Fruit fly (Drosophila melanogaster) whole organism, embryonic: ENCODE measurements around the gene IleRS-m.

ENCODE experiments used
- Abd-B ChIP-seq: fragments of 200-800 bp; sonication (Bioruptor generic); optimal IDR thresholded peaks from 2 replicates; lab custom pipeline; 2018; ENCODE audit warnings: missing biosample characterization, mild to moderate bottlenecking, missing genetic modification characterization, moderate library complexity
- Blimp-1 ChIP-seq: fragments of 200-800 bp; sonication (Bioruptor generic); optimal IDR thresholded peaks from 3 replicates; lab custom pipeline; 2018; ENCODE audit warnings: missing biosample characterization, missing genetic modification characterization, mild to moderate bottlenecking, moderate library complexity, missing genetic modification reagents
- CG11093 ChIP-seq: fragments of 200-800 bp; sonication (Bioruptor generic); IDR thresholded peaks from 3 replicates; pipeline ENCODE4 v1.3.6; 2022; ENCODE audit warnings: missing biosample characterization, missing genetic modification characterization
- CG11456 ChIP-seq: fragments of 200-800 bp; sonication (Bioruptor generic); IDR thresholded peaks from 3 replicates; pipeline ENCODE4 v1.3.6; 2022; ENCODE audit warnings: missing biosample characterization, missing genetic modification characterization
- CG12744 ChIP-seq: fragments of 200-800 bp; sonication (Bioruptor generic); optimal IDR thresholded peaks from 2 replicates; lab custom pipeline; 2016; ENCODE audit warnings: missing biosample characterization, missing genetic modification characterization
- CG13287 ChIP-seq: fragments of 200-800 bp; sonication (Bioruptor generic); IDR thresholded peaks from 2 replicates; pipeline ENCODE4 v1.3.6; 2022; ENCODE audit warnings: missing biosample characterization, missing genetic modification characterization; ENCODE audit not compliant: partially characterized antibody
- CG14860 ChIP-seq: fragments of 200-800 bp; sonication (Bioruptor generic); IDR thresholded peaks from 3 replicates; pipeline ENCODE4 v1.3.6; 2022; ENCODE audit warnings: missing biosample characterization, missing genetic modification characterization; ENCODE audit not compliant: partially characterized antibody
- CG2129 ChIP-seq: fragments of 200-800 bp; sonication (Bioruptor generic); IDR thresholded peaks from 2 replicates; pipeline ENCODE4 v1.3.6; 2022; ENCODE audit warnings: missing biosample characterization, missing genetic modification characterization; ENCODE audit not compliant: partially characterized antibody
- CG2199 ChIP-seq: fragments of 200-800 bp; sonication (Bioruptor generic); IDR thresholded peaks from 3 replicates; pipeline ENCODE4 v1.3.6; 2022; ENCODE audit warnings: missing biosample characterization, missing genetic modification characterization
- CG30020 ChIP-seq: fragments of 200-800 bp; optimal IDR thresholded peaks from 2 replicates; lab custom pipeline; 2019; ENCODE audit warnings: missing biosample characterization, mild to moderate bottlenecking, missing genetic modification characterization, moderate library complexity
- CG31365 ChIP-seq: fragments of 200-800 bp; sonication (Bioruptor generic); optimal IDR thresholded peaks from 2 replicates; lab custom pipeline; 2018; ENCODE audit warnings: missing biosample characterization, mild to moderate bottlenecking, missing genetic modification characterization
- CG3163 ChIP-seq: fragments of 200-800 bp; sonication (Bioruptor generic); optimal IDR thresholded peaks from 3 replicates; lab custom pipeline; 2016; ENCODE audit warnings: missing biosample characterization, missing genetic modification characterization
- CG3281 ChIP-seq: fragments of 200-800 bp; sonication (Bioruptor generic); optimal IDR thresholded peaks from 3 replicates; lab custom pipeline; 2017; ENCODE audit warnings: missing biosample characterization, mild to moderate bottlenecking, missing genetic modification characterization
- CG4424 ChIP-seq: fragments of 200-800 bp; sonication (Bioruptor generic); optimal IDR thresholded peaks from 3 replicates; lab custom pipeline; 2016; ENCODE audit warnings: missing biosample characterization, missing genetic modification characterization
- CG4617 ChIP-seq: fragments of 200-800 bp; sonication (Bioruptor generic); optimal IDR thresholded peaks from 3 replicates; lab custom pipeline; 2016; ENCODE audit warnings: missing biosample characterization, missing genetic modification characterization, borderline replicate concordance
- CG6272 ChIP-seq: fragments of 200-800 bp; sonication (Bioruptor generic); IDR thresholded peaks from 2 replicates; pipeline ENCODE4 v1.3.6; 2022; ENCODE audit warnings: missing biosample characterization, missing genetic modification characterization
- CG7745 ChIP-seq: fragments of 200-800 bp; sonication (Bioruptor generic); optimal IDR thresholded peaks from 2 replicates; lab custom pipeline; 2018; ENCODE audit warnings: missing biosample characterization, mild to moderate bottlenecking, missing genetic modification characterization, moderate library complexity
- CG7987 ChIP-seq: fragments of 200-800 bp; sonication (Bioruptor generic); optimal IDR thresholded peaks from 2 replicates; lab custom pipeline; 2018; ENCODE audit warnings: missing biosample characterization, mild to moderate bottlenecking, missing genetic modification characterization, moderate library complexity
- CHES-1-like ChIP-seq: fragments of 200-800 bp; sonication (Bioruptor generic); optimal IDR thresholded peaks from 2 replicates; lab custom pipeline; 2016; ENCODE audit warnings: missing biosample characterization, missing genetic modification characterization
- H15 ChIP-seq: fragments of 200-800 bp; sonication (Bioruptor generic); IDR thresholded peaks from 3 replicates; pipeline ENCODE4 v1.3.6; 2022; ENCODE audit warnings: missing biosample characterization, missing genetic modification characterization
- HLHmδ ChIP-seq: fragments of 200-800 bp; sonication (Bioruptor generic); optimal IDR thresholded peaks from 2 replicates; lab custom pipeline; 2018; ENCODE audit warnings: missing biosample characterization, mild to moderate bottlenecking, missing genetic modification characterization, moderate library complexity
- HmgZ ChIP-seq: fragments of 200-800 bp; sonication (Bioruptor generic); optimal IDR thresholded peaks from 2 replicates; lab custom pipeline; 2018; ENCODE audit warnings: missing biosample characterization, mild to moderate bottlenecking, missing genetic modification characterization
- Hr3 ChIP-seq: fragments of 200-800 bp; sonication (Bioruptor generic); optimal IDR thresholded peaks from 3 replicates; lab custom pipeline; 2016; ENCODE audit warnings: missing biosample characterization, missing genetic modification characterization
- Hr39 ChIP-seq: fragments of >200 bp; optimal IDR thresholded peaks from 2 replicates; lab custom pipeline; 2017
- MBD-R2 ChIP-seq: fragments of 200-800 bp; sonication (Bioruptor generic); IDR thresholded peaks from 2 replicates; pipeline ENCODE4 v1.3.6; 2022; ENCODE audit warnings: missing biosample characterization, missing genetic modification characterization
- Myb ChIP-seq: fragments of 200-800 bp; sonication (Bioruptor generic); optimal IDR thresholded peaks from 2 replicates; lab custom pipeline; 2016; ENCODE audit warnings: missing biosample characterization, missing genetic modification characterization
- Poxn ChIP-seq: fragments of 200-800 bp; sonication (Bioruptor generic); IDR thresholded peaks from 2 replicates; pipeline ENCODE4 v1.3.6; 2022; ENCODE audit warnings: missing biosample characterization, missing genetic modification characterization
- Ravus ChIP-seq: fragments of 200-800 bp; sonication (Bioruptor generic); IDR thresholded peaks from 2 replicates; pipeline ENCODE4 v1.3.6; 2022; ENCODE audit warnings: missing biosample characterization, missing genetic modification characterization
- Sry-δ ChIP-seq: fragments of 200-800 bp; sonication (Bioruptor generic); optimal IDR thresholded peaks from 2 replicates; lab custom pipeline; 2016; ENCODE audit warnings: missing biosample characterization, missing genetic modification characterization
- Xbp1 ChIP-seq: fragments of 200-800 bp; sonication (Bioruptor generic); optimal IDR thresholded peaks from 3 replicates; lab custom pipeline; 2016; ENCODE audit warnings: missing biosample characterization, mild to moderate bottlenecking, missing genetic modification characterization
- aop ChIP-seq: fragments of 200-800 bp; sonication (Bioruptor generic); IDR thresholded peaks from 2 replicates; pipeline ENCODE4 v1.3.6; 2022; ENCODE audit warnings: missing biosample characterization, missing genetic modification characterization
- az2 ChIP-seq: fragments of 200-800 bp; sonication (Bioruptor generic); optimal IDR thresholded peaks from 3 replicates; lab custom pipeline; 2016; ENCODE audit warnings: missing biosample characterization, missing genetic modification characterization
- dpn ChIP-seq, 2 experiments: fragments of 200-800 bp; sonication (Bioruptor generic); optimal IDR thresholded peaks; 3 replicates each; lab custom pipeline; 2016; ENCODE audit warnings: missing biosample characterization in 2 of 2, missing genetic modification characterization in 2 of 2
- gce ChIP-seq: fragments of 200-800 bp; sonication (Bioruptor generic); IDR thresholded peaks from 3 replicates; pipeline ENCODE4 v1.3.6; 2022; ENCODE audit warnings: missing biosample characterization, missing genetic modification characterization
- grn ChIP-seq: fragments of 200-800 bp; sonication (Bioruptor generic); optimal IDR thresholded peaks from 3 replicates; lab custom pipeline; 2017; ENCODE audit warnings: missing biosample characterization, missing genetic modification characterization
- gsb ChIP-seq: fragments of 200-800 bp; sonication (Bioruptor generic); IDR thresholded peaks from 2 replicates; pipeline ENCODE4 v1.3.6; 2022; ENCODE audit warnings: missing biosample characterization, missing genetic modification characterization
- kah ChIP-seq: fragments of 200-800 bp; sonication (Bioruptor generic); optimal IDR thresholded peaks from 2 replicates; lab custom pipeline; 2018; ENCODE audit warnings: missing biosample characterization, mild to moderate bottlenecking, missing genetic modification characterization
- ken ChIP-seq: fragments of 200-800 bp; sonication (Bioruptor generic); IDR thresholded peaks from 3 replicates; pipeline ENCODE4 v1.3.6; 2022; ENCODE audit warnings: missing biosample characterization, missing genetic modification characterization
- lbe ChIP-seq: fragments of 200-800 bp; sonication (Bioruptor generic); optimal IDR thresholded peaks from 2 replicates; lab custom pipeline; 2016; ENCODE audit warnings: missing biosample characterization, mild to moderate bottlenecking, missing genetic modification characterization
- lov ChIP-seq, 2 experiments: fragments of 200-800 bp in 1 of 2; fragments of >200 bp in 1 of 2; sonication (Bioruptor generic) in 1 of 2; IDR thresholded peaks in 1 of 2; optimal IDR thresholded peaks in 1 of 2; 2 replicates in 1 of 2; 3 replicates in 1 of 2; pipeline versions ENCODE4 v1.3.6 to Lab custom; 2017 to 2022; ENCODE audit warnings: missing biosample characterization in 1 of 2, missing genetic modification characterization in 1 of 2
- onecut ChIP-seq: fragments of 200-800 bp; sonication (Bioruptor generic); IDR thresholded peaks from 2 replicates; pipeline ENCODE4 v1.3.6; 2022; ENCODE audit warnings: missing biosample characterization, missing genetic modification characterization
- pros ChIP-seq: fragments of 200-800 bp; sonication (Bioruptor generic); optimal IDR thresholded peaks from 3 replicates; lab custom pipeline; 2019; ENCODE audit warnings: missing biosample characterization, mild to moderate bottlenecking, missing genetic modification characterization, moderate library complexity
- ranshi ChIP-seq: fragments of 200-800 bp; sonication (Bioruptor generic); IDR thresholded peaks from 2 replicates; pipeline ENCODE4 v1.3.6; 2022; ENCODE audit warnings: missing biosample characterization, missing genetic modification characterization
- repo ChIP-seq: fragments of 200-800 bp; sonication (Bioruptor generic); optimal IDR thresholded peaks from 2 replicates; lab custom pipeline; 2016; ENCODE audit warnings: missing biosample characterization, missing genetic modification characterization
- ro ChIP-seq: fragments of 200-800 bp; sonication (Bioruptor generic); IDR thresholded peaks from 2 replicates; pipeline ENCODE4 v1.3.6; 2022; ENCODE audit warnings: missing biosample characterization, missing genetic modification characterization
- sr ChIP-seq: fragments of 200-800 bp; sonication (Bioruptor generic); IDR thresholded peaks from 3 replicates; pipeline ENCODE4 v1.3.6; 2022; ENCODE audit warnings: missing biosample characterization, missing genetic modification characterization
- ttk ChIP-seq: fragments of 200-800 bp; sonication (Bioruptor generic); IDR thresholded peaks from 2 replicates; pipeline ENCODE4 v2.1.2; 2022; ENCODE audit warnings: missing biosample characterization, missing genetic modification characterization
- unpg ChIP-seq: fragments of 200-800 bp; sonication (Bioruptor generic); optimal IDR thresholded peaks from 3 replicates; lab custom pipeline; 2018; ENCODE audit warnings: missing biosample characterization, mild to moderate bottlenecking, missing genetic modification characterization, moderate library complexity
- wdn ChIP-seq: fragments of 200-800 bp; sonication (Bioruptor generic); IDR thresholded peaks from 2 replicates; pipeline ENCODE4 v1.3.6; 2022; ENCODE audit warnings: missing biosample characterization, missing genetic modification characterization
- z ChIP-seq: fragments of 200-800 bp; sonication (Bioruptor generic); IDR thresholded peaks from 3 replicates; pipeline ENCODE4 v1.3.6; 2022; ENCODE audit warnings: missing biosample characterization, missing genetic modification characterization

Gene IleRS-m

dm6 chr3L:16128481-16128972, 28.4 kb downstream of the IleRS-m start, which contains the start of gene Pgm1 (continued):
- TF ChIP-seq kah (GFP tag; lab: Kevin White, UChicago) (peak; percentile 50), ken (GFP tag; lab: Robert Waterston, UW) (peak; percentile 73; the same call in 2 of the 3 replicates), CG7987 (peak; percentile 72), gce (GFP tag; lab: Robert Waterston, UW) (peak; percentile 77; the same call in 2 of the 3 replicates), CG4617 (GFP tag; lab: Kevin White, UChicago) (peak; percentile 84), Hr3 (GFP tag; lab: Kevin White, UChicago) (peak; percentile 80), CHES-1-like (peak; percentile 95), repo (peak; percentile 89), CG3281 (GFP tag; lab: Kevin White, UChicago) (peak; percentile 88), Myb (peak; percentile 81), ttk (GFP tag; lab: Robert Waterston, UW) (peak; percentile 64), CG7745 (tag; lab: Kevin White, UChicago) (no peak), Abd-B (GFP tag; lab: Kevin White, UChicago) (no peak), Poxn (no peak), unpg (GFP tag; lab: Kevin White, UChicago) (no peak), gsb (GFP tag; lab: Robert Waterston, UW) (peak; percentile 50; the same call in 1 of the 2 replicates), grn (GFP tag; lab: Kevin White, UChicago) (peak; percentile 96), lbe (GFP tag; lab: Kevin White, UChicago) (peak; percentile 83), CG30020 (no peak), CG3163 (GFP tag; lab: Kevin White, UChicago) (peak; percentile 82), onecut (GFP tag; lab: Robert Waterston, UW) (peak; percentile 57; the same call in 1 of the 2 replicates), pros (GFP tag; lab: Kevin White, UChicago) (peak; percentile 33), CG2199 (GFP tag; lab: Robert Waterston, UW) (no peak), CG14860 (GFP tag; lab: Robert Waterston, UW) (no peak), CG11093 (GFP tag; lab: Robert Waterston, UW) (peak; percentile 36; the same call in 2 of the 3 replicates), Hr39 (lab: Kevin White, UChicago) (no peak), Ravus (GFP tag; lab: Robert Waterston, UW) (no peak), CG13287 (GFP tag; lab: Robert Waterston, UW) (0 out of 2 replicates have a peak, but pooled peaks have one; percentile 24), sr (GFP tag; lab: Robert Waterston, UW) (peak; percentile 74; the same call in 2 of the 3 replicates), HmgZ (tag; lab: Kevin White, UChicago) (peak; percentile 91), ro (GFP tag; lab: Robert Waterston, UW) (no peak), wdn (GFP tag; lab: Robert Waterston, UW) (peak; percentile 63), Sry-δ (peak; percentile 57), HLHmδ (GFP tag; lab: Kevin White, UChicago) (no peak), CG31365 (tag; lab: Kevin White, UChicago) (peak; percentile 72), CG12744 (peak; percentile 82), ranshi (GFP tag; lab: Robert Waterston, UW) (peak; percentile 66; the same call in 1 of the 2 replicates), CG6272 (GFP tag; lab: Robert Waterston, UW) (peak; percentile 40; the same call in 1 of the 2 replicates), CG4424 (GFP tag; lab: Kevin White, UChicago) (peak; percentile 82), Blimp-1 (GFP tag; lab: Kevin White, UChicago) (no peak), lov (optimal IDR thresholded peaks at IDR 0.05; lab: Kevin White, UChicago) (no peak), lov (GFP tag; IDR thresholded peaks at IDR 0.05; lab: Robert Waterston, UW) (0 out of 3 replicates have a peak, but pooled peaks have one; percentile 38), CG11456 (GFP tag; lab: Robert Waterston, UW) (peak; percentile 82), z (GFP tag; lab: Robert Waterston, UW) (0 out of 3 replicates have a peak, but pooled peaks have one; percentile 23), H15 (peak; percentile 48; the same call in 1 of the 3 replicates), CG2129 (no peak), aop (GFP tag; lab: Robert Waterston, UW) (no peak), az2 (GFP tag; lab: Kevin White, UChicago) (peak; percentile 83), Xbp1 (GFP tag; lab: Kevin White, UChicago) (peak; percentile 86), dpn (GFP tag; optimal IDR thresholded peaks at IDR 0.05; lab: Kevin White, UChicago) (peak; percentile 89 to 90), MBD-R2 (GFP tag; lab: Robert Waterston, UW) (peak; percentile 64; the same call in 1 of the 2 replicates)
